Fruit fly (Drosophila melanogaster) whole organism, embryonic: ENCODE results near the gene Ugt49B2.

ENCODE experiments used
- Awh ChIP-seq: fragments of 200-800 bp; sonication (Bioruptor generic); IDR thresholded peaks from 2 replicates; pipeline ENCODE4, ENCODE4 v1.3.6; 2022; ENCODE audit warnings: missing biosample characterization, missing genetic modification characterization
- Blimp-1 ChIP-seq: fragments of 200-800 bp; sonication (Bioruptor generic); optimal IDR thresholded peaks from 3 replicates; lab custom pipeline; 2018; ENCODE audit warnings: missing biosample characterization, missing genetic modification characterization, mild to moderate bottlenecking, moderate library complexity, missing genetic modification reagents
- CG10565 ChIP-seq: fragments of 200-800 bp; sonication (Bioruptor generic); optimal IDR thresholded peaks from 3 replicates; lab custom pipeline; 2016; ENCODE audit warnings: missing biosample characterization, mild to moderate bottlenecking, missing genetic modification characterization
- CG12299 ChIP-seq: fragments of 200-800 bp; sonication (Bioruptor generic); optimal IDR thresholded peaks from 2 replicates; lab custom pipeline; 2018; ENCODE audit warnings: missing biosample characterization, mild to moderate bottlenecking, missing genetic modification characterization
- CG14667 ChIP-seq: fragments of 200-800 bp; sonication (Bioruptor generic); IDR thresholded peaks from 2 replicates; pipeline ENCODE4 v1.3.6; 2022; ENCODE audit warnings: missing biosample characterization, missing genetic modification characterization
- CG15514 ChIP-seq: fragments of 200-800 bp; sonication (Bioruptor generic); optimal IDR thresholded peaks from 3 replicates; lab custom pipeline; 2017; ENCODE audit warnings: missing biosample characterization, missing genetic modification characterization, mild to moderate bottlenecking, moderate library complexity, missing genetic modification reagents
- CG17612 ChIP-seq: fragments of 200-800 bp; sonication (Bioruptor generic); IDR thresholded peaks from 2 replicates; pipeline ENCODE4 v1.3.6; 2022; ENCODE audit warnings: missing biosample characterization, missing genetic modification characterization
- CG17802 ChIP-seq: fragments of 200-800 bp; sonication (Bioruptor generic); optimal IDR thresholded peaks from 2 replicates; lab custom pipeline; 2018; ENCODE audit warnings: missing biosample characterization, mild to moderate bottlenecking, missing genetic modification characterization, moderate library complexity
- CG18764 ChIP-seq: fragments of 200-800 bp; sonication (Bioruptor generic); optimal IDR thresholded peaks from 3 replicates; lab custom pipeline; 2016; ENCODE audit warnings: missing biosample characterization, missing genetic modification characterization
- CG32767 ChIP-seq: fragments of 200-800 bp; sonication (Bioruptor generic); IDR thresholded peaks from 2 replicates; pipeline ENCODE4 v1.3.6; 2022; ENCODE audit warnings: missing biosample characterization, missing genetic modification characterization
- CG34224 ChIP-seq: fragments of 200-800 bp; sonication (Bioruptor generic); IDR thresholded peaks from 3 replicates; pipeline ENCODE4 v1.3.6; 2022; ENCODE audit warnings: missing biosample characterization, missing genetic modification characterization; ENCODE audit not compliant: partially characterized antibody
- CG34422 ChIP-seq: fragments of 200-800 bp; sonication (Bioruptor generic); IDR thresholded peaks from 3 replicates; pipeline ENCODE4 v1.3.6; 2022; ENCODE audit warnings: missing biosample characterization, missing genetic modification characterization
- CG6175 ChIP-seq: fragments of 200-800 bp; sonication (Bioruptor generic); IDR thresholded peaks from 3 replicates; pipeline ENCODE4 v1.3.6; 2022; ENCODE audit warnings: missing biosample characterization, missing genetic modification characterization
- CG7556 ChIP-seq: fragments of 200-800 bp; sonication (Bioruptor generic); optimal IDR thresholded peaks from 2 replicates; lab custom pipeline; 2017; ENCODE audit warnings: missing biosample characterization, mild to moderate bottlenecking, missing genetic modification characterization
- CG7839 ChIP-seq: fragments of 200-800 bp; sonication (Bioruptor generic); optimal IDR thresholded peaks from 3 replicates; lab custom pipeline; 2018; ENCODE audit warnings: missing biosample characterization, mild to moderate bottlenecking, missing genetic modification characterization, moderate library complexity
- CG8765 ChIP-seq: fragments of 200-800 bp; sonication (Bioruptor generic); IDR thresholded peaks from 2 replicates; pipeline ENCODE4 v1.3.6; 2022; ENCODE audit warnings: missing biosample characterization, missing genetic modification characterization
- CG8944 ChIP-seq: fragments of 200-800 bp; sonication (Bioruptor generic); optimal IDR thresholded peaks from 3 replicates; lab custom pipeline; 2016; ENCODE audit warnings: missing biosample characterization, missing genetic modification characterization
- CG9215 ChIP-seq: fragments of 200-800 bp; sonication (Bioruptor generic); IDR thresholded peaks from 2 replicates; pipeline ENCODE4 v1.3.6; 2022; ENCODE audit warnings: missing biosample characterization, missing genetic modification characterization
- Dad ChIP-seq: fragments of 200-800 bp; sonication (Bioruptor generic); optimal IDR thresholded peaks from 3 replicates; lab custom pipeline; 2016; ENCODE audit warnings: missing biosample characterization, missing genetic modification characterization
- Dll ChIP-seq: fragments of 200-800 bp; sonication (Bioruptor generic); IDR thresholded peaks from 4 replicates; pipeline ENCODE4 v1.3.6; 2022; ENCODE audit warnings: missing biosample characterization, missing genetic modification characterization; ENCODE audit not compliant: partially characterized antibody
- Dref ChIP-seq: fragments of 200-800 bp; sonication (Bioruptor generic); IDR thresholded peaks from 2 replicates; pipeline ENCODE4 v1.3.6; 2022; ENCODE audit warnings: missing biosample characterization, missing genetic modification characterization
- Ets65A ChIP-seq: fragments of 200-800 bp; sonication (Bioruptor generic); peaks from one replicate; lab custom pipeline; 2016; ENCODE audit warnings: missing biosample characterization, missing genetic modification characterization
- Fer3 ChIP-seq: fragments of 200-800 bp; sonication (Bioruptor generic); optimal IDR thresholded peaks from 2 replicates; lab custom pipeline; 2018; ENCODE audit warnings: missing biosample characterization, mild to moderate bottlenecking, missing genetic modification characterization, moderate library complexity
- H2.0 ChIP-seq: fragments of 200-800 bp; sonication (Bioruptor generic); IDR thresholded peaks from 2 replicates; pipeline ENCODE4 v1.3.6; 2022; ENCODE audit warnings: missing biosample characterization, missing genetic modification characterization
- HmgZ ChIP-seq: fragments of 200-800 bp; sonication (Bioruptor generic); optimal IDR thresholded peaks from 2 replicates; lab custom pipeline; 2018; ENCODE audit warnings: missing biosample characterization, mild to moderate bottlenecking, missing genetic modification characterization
- Lim3 ChIP-seq: fragments of 200-800 bp; sonication (Bioruptor generic); IDR thresholded peaks from 2 replicates; pipeline ENCODE4 v1.3.6; 2022; ENCODE audit warnings: missing biosample characterization, missing genetic modification characterization
- Rx ChIP-seq: fragments of 200-800 bp; sonication (Bioruptor generic); IDR thresholded peaks from 2 replicates; pipeline ENCODE4 v1.3.6; 2022; ENCODE audit warnings: missing biosample characterization, missing genetic modification characterization
- Tbp ChIP-seq: fragments of >200 bp; optimal IDR thresholded peaks from 2 replicates; lab custom pipeline; 2018; ENCODE audit warnings: missing biosample characterization, missing genetic modification characterization
- abd-A ChIP-seq: fragments of 200-800 bp; sonication (Bioruptor generic); optimal IDR thresholded peaks from 3 replicates; lab custom pipeline; 2019; ENCODE audit warnings: missing biosample characterization, mild to moderate bottlenecking, missing genetic modification characterization, moderate library complexity
- al ChIP-seq: fragments of 200-800 bp; sonication (Bioruptor generic); IDR thresholded peaks from 2 replicates; pipeline ENCODE4 v1.3.6; 2022; ENCODE audit warnings: missing biosample characterization, missing genetic modification characterization
- bigmax ChIP-seq: fragments of 200-800 bp; sonication (Bioruptor generic); optimal IDR thresholded peaks from 2 replicates; lab custom pipeline; 2018; ENCODE audit warnings: missing biosample characterization, mild to moderate bottlenecking, missing genetic modification characterization
- bsh ChIP-seq, 2 experiments: fragments of 200-800 bp; sonication (Bioruptor generic); optimal IDR thresholded peaks; 2 replicates each; lab custom pipeline; 2017 to 2018; ENCODE audit warnings: mild to moderate bottlenecking in 2 of 2, missing biosample characterization in 2 of 2, missing genetic modification characterization in 2 of 2, moderate library complexity in 1 of 2
- da ChIP-seq: fragments of 200-800 bp; sonication (Bioruptor generic); optimal IDR thresholded peaks from 2 replicates; lab custom pipeline; 2016; ENCODE audit warnings: missing biosample characterization, missing genetic modification characterization
- dati ChIP-seq: fragments of 200-800 bp; sonication (Bioruptor generic); IDR thresholded peaks from 2 replicates; pipeline ENCODE4 v1.3.6; 2022; ENCODE audit warnings: missing biosample characterization, missing genetic modification characterization
- dysf ChIP-seq: fragments of 200-800 bp; sonication (Bioruptor generic); IDR thresholded peaks from 3 replicates; pipeline ENCODE4 v1.3.6; 2022; ENCODE audit warnings: missing biosample characterization, missing genetic modification characterization
- esg ChIP-seq: fragments of 200-800 bp; sonication (Bioruptor generic); conservative IDR thresholded peaks from 2 replicates; pipeline ENCODE4 v1.3.6; 2022; ENCODE audit warnings: missing biosample characterization, missing genetic modification characterization
- fd3F ChIP-seq: fragments of 200-800 bp; sonication (Bioruptor generic); optimal IDR thresholded peaks from 2 replicates; lab custom pipeline; 2018; ENCODE audit warnings: missing biosample characterization, mild to moderate bottlenecking, missing genetic modification characterization, moderate library complexity
- ind ChIP-seq: fragments of 200-800 bp; sonication (Bioruptor generic); optimal IDR thresholded peaks from 3 replicates; lab custom pipeline; 2016; ENCODE audit warnings: missing biosample characterization, missing genetic modification characterization
- kah ChIP-seq: fragments of 200-800 bp; sonication (Bioruptor generic); optimal IDR thresholded peaks from 2 replicates; lab custom pipeline; 2018; ENCODE audit warnings: missing biosample characterization, mild to moderate bottlenecking, missing genetic modification characterization
- kay ChIP-seq: fragments of 200-800 bp; sonication (Bioruptor generic); optimal IDR thresholded peaks from 2 replicates; lab custom pipeline; 2016; ENCODE audit warnings: missing biosample characterization, missing genetic modification characterization
- nmo ChIP-seq: fragments of 200-800 bp; sonication (Bioruptor generic); optimal IDR thresholded peaks from 2 replicates; lab custom pipeline; 2018; ENCODE audit warnings: missing biosample characterization, mild to moderate bottlenecking, missing genetic modification characterization, moderate library complexity
- p53 ChIP-seq: fragments of 200-800 bp; sonication (Bioruptor generic); optimal IDR thresholded peaks from 2 replicates; lab custom pipeline; 2016; ENCODE audit warnings: missing biosample characterization, missing genetic modification characterization
- rib ChIP-seq: fragments of 200-800 bp; sonication (Bioruptor generic); IDR thresholded peaks from 2 replicates; pipeline ENCODE4 v1.3.6; 2022; ENCODE audit warnings: missing biosample characterization, missing genetic modification characterization
- sens ChIP-seq: fragments of 200-800 bp; sonication (Bioruptor generic); peaks from one replicate; lab custom pipeline; 2016; ENCODE audit warnings: missing biosample characterization, missing genetic modification characterization
- seq ChIP-seq: fragments of 200-800 bp; sonication (Bioruptor generic); IDR thresholded peaks from 2 replicates; pipeline ENCODE4 v1.3.6; 2022; ENCODE audit warnings: missing biosample characterization, missing genetic modification characterization
- sna ChIP-seq: fragments of 200-800 bp; sonication (Bioruptor generic); IDR thresholded peaks from 2 replicates; pipeline ENCODE4 v1.3.6; 2022; ENCODE audit warnings: missing biosample characterization, missing genetic modification characterization; ENCODE audit not compliant: partially characterized antibody
- sr ChIP-seq: fragments of 200-800 bp; sonication (Bioruptor generic); IDR thresholded peaks from 3 replicates; pipeline ENCODE4 v1.3.6; 2022; ENCODE audit warnings: missing biosample characterization, missing genetic modification characterization
- tup ChIP-seq: fragments of 200-800 bp; sonication (Bioruptor generic); optimal IDR thresholded peaks from 2 replicates; lab custom pipeline; 2016; ENCODE audit warnings: missing biosample characterization, mild to moderate bottlenecking, missing genetic modification characterization, moderate library complexity
- unc-4 ChIP-seq: fragments of 200-800 bp; sonication (Bioruptor generic); IDR thresholded peaks from 2 replicates; pipeline ENCODE4 v1.3.6; 2022; ENCODE audit warnings: missing biosample characterization, missing genetic modification characterization; ENCODE audit not compliant: partially characterized antibody
- yki ChIP-seq: fragments of >200 bp; optimal IDR thresholded peaks from 3 replicates; lab custom pipeline; 2018
- z ChIP-seq: fragments of 200-800 bp; sonication (Bioruptor generic); IDR thresholded peaks from 3 replicates; pipeline ENCODE4 v1.3.6; 2022; ENCODE audit warnings: missing biosample characterization, missing genetic modification characterization
- zf30C ChIP-seq: fragments of 200-800 bp; sonication (Bioruptor generic); optimal IDR thresholded peaks from 3 replicates; lab custom pipeline; 2018; ENCODE audit warnings: missing biosample characterization, mild to moderate bottlenecking, missing genetic modification characterization

The Ugt49B2 gene

dm6 chr3R:21376331-21376761 lies 23.2 kb downstream of the Ugt49B2 start (continued):
- peak; percentile 96 for TF ChIP-seq kah (GFP tag; lab: Kevin White, UChicago)
- TF ChIP-seq Awh = peak; percentile 10; the same call in 1 of the 2 replicates
- TF ChIP-seq CG7839 (tag; lab: Kevin White, UChicago) = peak; percentile 18
- TF ChIP-seq Ets65A (GFP tag; lab: Kevin White, UChicago) = no peak
- no peak for TF ChIP-seq kay (GFP tag; lab: Kevin White, UChicago)
- no peak for TF ChIP-seq Rx
- TF ChIP-seq rib (GFP tag; lab: Robert Waterston, UW) = peak; percentile 89
- TF ChIP-seq CG12299 (tag; lab: Kevin White, UChicago) = peak; percentile 36
- TF ChIP-seq CG9215 (GFP tag; lab: Robert Waterston, UW) = no peak
- no peak for TF ChIP-seq z (GFP tag; lab: Robert Waterston, UW)
- peak; percentile 73 for TF ChIP-seq sens
- no peak for TF ChIP-seq Blimp-1
- TF ChIP-seq Dll = peak; percentile 14; the same call in 1 of the 4 replicates
- TF ChIP-seq da = no peak
- TF ChIP-seq dati (GFP tag; lab: Robert Waterston, UW) = no peak
- TF ChIP-seq abd-A = peak; percentile 82
- TF ChIP-seq CG10565 (GFP tag; lab: Kevin White, UChicago) = no peak
- peak; percentile 96 for TF ChIP-seq CG32767
- peak; percentile 73; the same call in 1 of the 2 replicates for TF ChIP-seq seq (GFP tag; lab: Robert Waterston, UW)
- TF ChIP-seq Dref (GFP tag; lab: Robert Waterston, UW) = peak; percentile 36
- TF ChIP-seq bigmax = no peak
- peak; percentile 3 for TF ChIP-seq Fer3 (tag; lab: Kevin White, UChicago)
- TF ChIP-seq CG34422 (GFP tag; lab: Robert Waterston, UW) = peak; percentile 84; the same call in 2 of the 3 replicates
- peak; percentile 57 for TF ChIP-seq CG15514 (GFP tag; lab: Kevin White, UChicago)
- TF ChIP-seq CG8944 (GFP tag; lab: Kevin White, UChicago) = no peak
- no peak for TF ChIP-seq sr (GFP tag; lab: Robert Waterston, UW)
- TF ChIP-seq p53 (GFP tag; lab: Kevin White, UChicago) = no peak
- TF ChIP-seq esg (GFP tag; lab: Robert Waterston, UW) = no peak
- TF ChIP-seq Tbp (GFP tag; lab: Kevin White, UChicago) = no peak
- no peak for TF ChIP-seq dysf (GFP tag; lab: Robert Waterston, UW)
- TF ChIP-seq tup = no peak
- no peak for TF ChIP-seq Dad (GFP tag; lab: Kevin White, UChicago)
- TF ChIP-seq CG8765 (GFP tag; lab: Robert Waterston, UW) = no peak
- TF ChIP-seq CG18764 (GFP tag; lab: Kevin White, UChicago) = no peak
- TF ChIP-seq ind (GFP tag; lab: Kevin White, UChicago) = no peak
- TF ChIP-seq H2.0 (GFP tag; lab: Robert Waterston, UW) = no peak
- TF ChIP-seq sna (GFP tag; lab: Robert Waterston, UW) = peak; percentile 59
- no peak for TF ChIP-seq CG17612 (GFP tag; lab: Robert Waterston, UW)
- TF ChIP-seq unc-4 (GFP tag; lab: Robert Waterston, UW) = no peak; the same call in none of the 2 replicates
- no peak for TF ChIP-seq Lim3 (GFP tag; lab: Robert Waterston, UW)
- TF ChIP-seq yki (lab: Kevin White, UChicago) = no peak
- peak in 1 of 2 experiments; percentile 36 for TF ChIP-seq bsh (GFP tag; optimal IDR thresholded peaks at IDR 0.05; lab: Kevin White, UChicago)
- no peak for TF ChIP-seq CG17802 (tag; lab: Kevin White, UChicago)
- TF ChIP-seq fd3F (GFP tag; lab: Kevin White, UChicago) = no peak
- TF ChIP-seq CG14667 (GFP tag; lab: Robert Waterston, UW) = no peak
- TF ChIP-seq CG7556 (GFP tag; lab: Kevin White, UChicago) = no peak
- TF ChIP-seq al (GFP tag; lab: Robert Waterston, UW) = no peak
- no peak for TF ChIP-seq zf30C (GFP tag; lab: Kevin White, UChicago)
- TF ChIP-seq nmo (GFP tag; lab: Kevin White, UChicago) = no peak
- TF ChIP-seq HmgZ = peak; percentile 78
- TF ChIP-seq CG34224 (GFP tag; lab: Robert Waterston, UW) = peak; percentile 76
- no peak for TF ChIP-seq CG6175
